Worm (Caenorhabditis elegans): ENCODE results near the gene F33D4.4.

Gene F33D4.4

DNA sequence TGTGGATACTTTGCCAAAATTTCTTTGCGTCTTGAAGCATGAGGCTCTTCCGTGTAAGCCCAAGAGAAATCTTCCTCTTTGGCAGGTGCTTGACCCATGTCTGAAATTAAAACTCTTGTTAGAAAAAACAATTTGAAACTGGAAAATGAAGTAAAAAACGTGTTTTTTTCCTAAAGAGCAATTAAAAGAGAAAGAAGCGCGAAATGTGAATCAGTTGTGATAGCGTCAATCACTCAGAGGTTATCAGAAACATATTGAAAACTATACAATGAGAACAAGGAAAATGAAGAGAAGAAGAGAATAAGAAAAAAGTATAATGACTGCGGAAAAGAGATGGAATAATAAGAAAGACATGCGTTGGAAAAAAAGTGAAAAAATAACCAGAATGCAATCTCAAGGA is at the start of gene F33D4.4:
Gene F33D4.4, minus strand, starts transcription at position 101 of the 400 bp plus-strand sequence.
- TF ChIP-seq klf-2 (GFP tag; conservative IDR thresholded peaks at IDR 0.05) (no peak), ref-1 (GFP tag; conservative IDR thresholded peaks at IDR 0.05) (no peak), cog-1 (tag; optimal IDR thresholded peaks at IDR 0.05) (no peak)

DNA sequence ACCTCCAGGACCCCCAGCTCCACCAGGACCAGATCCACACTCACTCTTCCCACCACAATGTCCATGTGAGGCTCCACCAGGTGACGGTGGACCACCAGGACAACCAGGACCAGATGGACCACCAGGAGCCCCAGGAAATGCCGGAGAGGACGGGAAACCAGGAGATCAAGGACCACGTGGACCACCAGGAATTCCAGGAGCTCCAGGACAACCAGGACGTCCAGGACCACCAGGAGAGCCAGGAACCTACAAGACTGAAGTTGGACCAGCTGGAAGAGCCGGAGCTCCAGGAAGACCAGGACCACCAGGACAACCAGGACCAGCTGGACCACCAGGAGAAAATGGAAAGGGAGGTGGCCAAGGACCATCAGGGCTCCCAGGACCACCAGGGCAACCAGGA is 47.4 kb upstream of the F33D4.4 start:
- TF ChIP-seq tab-1 (GFP tag; IDR thresholded peaks at IDR 0.05) (no peak), med-1 (GFP tag; optimal IDR thresholded peaks at IDR 0.05; ENCODE audit: insufficient read depth) (no peak)

DNA sequence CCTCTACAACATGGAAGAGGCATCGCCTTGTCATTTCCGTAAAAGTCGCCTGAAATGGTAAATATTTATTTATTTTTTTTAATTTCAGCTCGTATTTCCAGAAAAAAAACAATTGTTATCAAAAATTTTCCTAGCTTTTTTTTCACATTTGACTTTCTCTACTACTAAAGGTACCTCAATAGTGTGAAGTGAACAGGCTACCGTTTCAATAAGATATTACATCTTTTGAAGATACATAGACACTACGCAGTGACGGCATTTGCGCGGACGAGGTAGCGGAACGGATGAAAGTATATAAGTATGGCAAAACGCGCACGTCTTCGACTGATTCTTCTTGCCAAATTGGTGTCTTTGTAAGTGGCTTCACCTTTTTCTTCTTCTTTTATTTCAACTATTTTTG is 46.4 kb upstream of the F33D4.4 start, which contains the start of gene col-14:
Gene col-14, plus strand, starts transcription at position 301 of the 400 bp plus-strand sequence.
- TF ChIP-seq T22C8.4 (GFP tag; IDR thresholded peaks at IDR 0.05): no peak
- no peak for TF ChIP-seq cog-1 (tag; optimal IDR thresholded peaks at IDR 0.05)
- TF ChIP-seq ztf-23 (GFP tag; IDR thresholded peaks at IDR 0.05): no peak

DNA sequence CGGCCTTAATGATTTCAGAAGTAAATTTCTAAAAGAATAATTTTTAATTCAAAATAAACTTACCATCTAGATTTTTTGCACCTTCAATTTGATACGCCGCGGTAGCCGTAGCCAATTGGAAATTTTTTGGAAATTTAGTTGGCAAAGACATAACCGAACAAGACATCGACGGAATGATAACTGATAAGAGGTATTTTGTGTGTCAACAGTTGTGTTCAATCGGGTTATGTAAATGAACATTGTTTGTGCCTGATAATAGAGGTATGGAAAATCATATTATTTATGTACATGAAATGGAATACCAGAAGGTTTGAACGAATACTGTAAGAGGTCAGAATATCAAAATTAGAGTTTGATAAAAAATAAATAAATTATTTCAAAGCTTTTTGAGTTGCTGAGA is 41.1 kb upstream of the F33D4.4 start, which contains the start of gene klo-1:
Gene klo-1, minus strand, starts transcription at position 388 of the 400 bp plus-strand sequence.
- no peak for TF ChIP-seq ztf-29 (GFP tag; IDR thresholded peaks at IDR 0.05)
- no peak for TF ChIP-seq flt-1 (GFP tag; IDR thresholded peaks at IDR 0.05)
- no peak for TF ChIP-seq tab-1 (GFP tag; IDR thresholded peaks at IDR 0.05)
- no peak for TF ChIP-seq klf-2 (GFP tag; conservative IDR thresholded peaks at IDR 0.05)
- TF ChIP-seq med-1 (GFP tag; optimal IDR thresholded peaks at IDR 0.05; ENCODE audit: insufficient read depth): no peak
- TF ChIP-seq cog-1 (tag; optimal IDR thresholded peaks at IDR 0.05): no peak
- TF ChIP-seq ztf-23 (GFP tag; IDR thresholded peaks at IDR 0.05): no peak
- no peak for TF ChIP-seq ref-1 (GFP tag; conservative IDR thresholded peaks at IDR 0.05)
- no peak for TF ChIP-seq T22C8.4 (GFP tag; IDR thresholded peaks at IDR 0.05)

DNA sequence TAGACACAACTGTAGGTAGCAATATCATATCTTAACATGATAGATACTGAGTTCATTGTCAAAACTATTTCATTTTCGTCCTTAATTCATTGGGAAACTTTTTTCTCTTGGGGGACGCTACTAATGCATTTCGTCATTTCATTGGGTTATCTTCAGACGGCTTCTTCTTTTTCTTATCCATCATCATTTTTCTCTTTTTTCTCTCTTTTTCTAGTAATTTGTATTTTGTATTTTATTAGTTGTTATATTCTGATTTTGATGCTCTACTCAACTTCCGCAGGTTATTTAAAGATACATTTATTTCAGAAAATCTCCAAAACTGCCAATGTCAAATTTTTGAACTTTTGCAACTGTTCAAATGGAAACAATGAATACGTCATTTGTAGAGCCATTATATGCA is 36.8 kb upstream of the F33D4.4 start, which contains the start of gene npr-35:
Gene npr-35, plus strand, starts transcription at position 301 of the 400 bp plus-strand sequence.
- TF ChIP-seq tab-1 (GFP tag; IDR thresholded peaks at IDR 0.05) (no peak), cog-1 (tag; optimal IDR thresholded peaks at IDR 0.05) (no peak), ztf-29 (GFP tag; IDR thresholded peaks at IDR 0.05) (no peak), ref-1 (GFP tag; conservative IDR thresholded peaks at IDR 0.05) (no peak)

DNA sequence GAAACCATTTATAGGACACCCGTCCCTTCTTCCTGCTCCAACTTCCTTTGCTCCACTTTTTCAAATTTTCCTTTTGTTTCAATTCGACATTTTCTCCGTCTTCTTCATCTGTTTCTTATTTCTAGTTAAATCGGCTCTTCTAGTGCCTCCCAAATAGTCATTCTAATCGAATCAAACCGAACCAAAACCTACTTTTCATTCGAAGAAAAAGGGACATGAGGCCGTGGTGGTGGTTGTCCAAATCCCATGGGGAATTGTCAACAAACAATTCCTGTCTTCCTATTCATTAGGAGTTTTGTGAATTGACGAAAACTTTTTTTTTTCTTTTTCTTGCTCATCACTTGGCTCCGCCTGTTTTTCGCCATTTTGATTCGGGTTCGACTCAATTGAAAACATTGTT is 29.9 kb upstream of the F33D4.4 start:
- TF ChIP-seq T22C8.4 (GFP tag; IDR thresholded peaks at IDR 0.05): no peak
- TF ChIP-seq ztf-23 (GFP tag; IDR thresholded peaks at IDR 0.05): no peak
- TF ChIP-seq med-1 (GFP tag; optimal IDR thresholded peaks at IDR 0.05; ENCODE audit: insufficient read depth): no peak
- TF ChIP-seq tab-1 (GFP tag; IDR thresholded peaks at IDR 0.05): no peak
- TF ChIP-seq ztf-29 (GFP tag; IDR thresholded peaks at IDR 0.05): no peak
- TF ChIP-seq flt-1 (GFP tag; IDR thresholded peaks at IDR 0.05): no peak
- no peak for TF ChIP-seq ref-1 (GFP tag; conservative IDR thresholded peaks at IDR 0.05)
- no peak for TF ChIP-seq klf-2 (GFP tag; conservative IDR thresholded peaks at IDR 0.05)
- no peak for TF ChIP-seq cog-1 (tag; optimal IDR thresholded peaks at IDR 0.05)

DNA sequence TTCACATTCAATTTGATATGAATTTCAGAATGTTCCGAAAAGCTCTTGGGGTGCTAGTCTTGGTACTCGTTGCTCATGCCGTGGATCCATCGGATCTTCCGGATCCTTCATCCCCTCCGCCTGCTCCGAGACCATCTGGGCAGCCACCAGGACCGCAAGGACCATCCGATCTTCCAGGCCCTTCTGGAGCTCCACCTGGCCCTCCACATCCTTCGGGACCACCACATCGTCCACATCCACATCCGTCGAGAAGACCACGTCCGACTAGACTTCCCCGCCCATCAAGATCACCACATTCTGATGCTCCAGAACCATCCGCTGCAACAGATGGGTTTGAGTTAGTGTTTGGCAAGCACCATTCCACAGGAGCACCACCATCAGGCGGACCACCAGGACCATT is 27.9 kb upstream of the F33D4.4 start, which contains the start of gene clx-1:
Gene clx-1, plus strand, starts transcription at position 30 of the 400 bp plus-strand sequence.
- TF ChIP-seq tab-1 (GFP tag; IDR thresholded peaks at IDR 0.05) (no peak), cog-1 (tag; optimal IDR thresholded peaks at IDR 0.05) (no peak), T22C8.4 (GFP tag; IDR thresholded peaks at IDR 0.05) (no peak), med-1 (GFP tag; optimal IDR thresholded peaks at IDR 0.05; ENCODE audit: insufficient read depth) (no peak), flt-1 (GFP tag; IDR thresholded peaks at IDR 0.05) (no peak), ztf-23 (GFP tag; IDR thresholded peaks at IDR 0.05) (no peak), ztf-29 (GFP tag; IDR thresholded peaks at IDR 0.05) (no peak), klf-2 (GFP tag; conservative IDR thresholded peaks at IDR 0.05) (no peak), ref-1 (GFP tag; conservative IDR thresholded peaks at IDR 0.05) (no peak)

DNA sequence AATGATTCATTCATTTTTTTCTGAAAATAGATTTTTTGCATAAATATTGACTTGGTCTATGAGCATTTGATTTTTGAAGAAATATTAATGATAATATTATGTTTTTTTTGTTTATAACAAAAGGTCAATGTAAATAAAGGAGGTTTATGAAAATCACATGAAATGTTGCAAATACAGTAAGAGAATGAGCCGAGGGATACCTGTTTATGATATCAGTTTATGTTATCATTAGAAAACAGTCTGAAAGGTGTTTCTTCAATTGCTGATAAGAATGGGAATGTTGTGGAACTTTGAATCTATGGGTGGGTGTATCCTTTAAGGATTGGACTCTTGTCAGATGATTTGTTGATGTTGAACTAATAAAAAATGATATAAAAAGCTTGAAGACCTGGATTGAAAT is 27.5 kb upstream of the F33D4.4 start:
- no peak for TF ChIP-seq ztf-29 (GFP tag; IDR thresholded peaks at IDR 0.05)

DNA sequence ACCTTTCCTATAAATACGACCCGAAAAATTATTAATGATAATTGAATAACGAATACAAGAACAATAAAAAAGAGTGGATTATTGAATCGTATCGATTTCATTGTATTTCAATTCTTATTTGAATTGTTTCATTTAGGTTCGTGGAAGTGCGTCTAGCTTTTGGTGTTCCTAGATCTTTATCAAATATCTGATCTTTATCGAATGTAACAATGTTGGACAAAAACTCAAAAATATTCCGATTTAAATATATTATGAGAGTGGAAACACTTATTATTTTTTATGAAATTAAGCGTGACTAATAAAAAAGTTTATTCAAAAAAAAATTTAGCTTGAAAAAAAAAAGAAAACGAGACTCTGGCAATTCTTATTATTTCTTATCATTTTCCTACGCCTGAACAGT is 25.3 kb upstream of the F33D4.4 start, which contains the start of the genes C50F7.9 and C50F7.3:
Gene C50F7.9, minus strand, starts transcription at position 101 of the 400 bp plus-strand sequence.
Gene C50F7.3, plus strand, starts transcription at position 370 of the 400 bp plus-strand sequence.
- TF ChIP-seq flt-1 (GFP tag; IDR thresholded peaks at IDR 0.05): no peak
- no peak for TF ChIP-seq T22C8.4 (GFP tag; IDR thresholded peaks at IDR 0.05)
- no peak for TF ChIP-seq ztf-29 (GFP tag; IDR thresholded peaks at IDR 0.05)
- no peak for TF ChIP-seq klf-2 (GFP tag; conservative IDR thresholded peaks at IDR 0.05)
- TF ChIP-seq tab-1 (GFP tag; IDR thresholded peaks at IDR 0.05): no peak
- TF ChIP-seq med-1 (GFP tag; optimal IDR thresholded peaks at IDR 0.05; ENCODE audit: insufficient read depth): no peak
- no peak for TF ChIP-seq cog-1 (tag; optimal IDR thresholded peaks at IDR 0.05)
- TF ChIP-seq ref-1 (GFP tag; conservative IDR thresholded peaks at IDR 0.05): no peak
- no peak for TF ChIP-seq ztf-23 (GFP tag; IDR thresholded peaks at IDR 0.05)

DNA sequence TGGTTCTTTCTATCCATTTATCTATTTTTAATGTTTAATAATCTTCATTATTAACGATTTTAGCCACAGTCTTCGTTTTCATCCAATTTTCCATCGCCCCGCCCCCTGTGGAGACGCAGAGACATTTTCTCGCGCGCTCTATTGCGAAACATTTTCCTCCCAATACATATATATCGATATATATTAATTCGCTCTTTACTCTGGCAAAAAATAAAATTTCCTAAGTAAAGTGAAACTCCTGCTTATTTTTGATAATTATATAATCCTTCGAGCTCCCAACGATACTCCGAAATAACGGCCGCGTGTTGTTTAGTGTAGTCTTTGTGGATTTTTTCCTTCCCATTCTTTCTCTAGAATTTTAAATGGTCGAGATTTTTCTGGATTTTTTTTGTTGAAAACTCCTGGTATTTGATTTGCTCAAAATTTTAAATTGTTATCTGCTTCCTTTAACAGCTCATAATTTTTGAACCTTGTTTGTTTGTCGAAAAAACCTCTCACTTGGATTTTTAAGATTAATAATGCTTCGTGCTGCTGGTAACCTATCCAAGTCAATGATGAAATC is 21.8 kb upstream of the F33D4.4 start, which contains the start of gene sucg-1:
Gene sucg-1, plus strand, starts transcription at position 512 of the 562 bp plus-strand sequence.
- TF ChIP-seq tab-1 (GFP tag; IDR thresholded peaks at IDR 0.05) (no peak), med-1 (GFP tag; optimal IDR thresholded peaks at IDR 0.05; ENCODE audit: insufficient read depth) (no peak), ref-1 (GFP tag; conservative IDR thresholded peaks at IDR 0.05) (no peak), flt-1 (GFP tag; IDR thresholded peaks at IDR 0.05) (no peak), ztf-29 (GFP tag; IDR thresholded peaks at IDR 0.05) (no peak), T22C8.4 (GFP tag; IDR thresholded peaks at IDR 0.05) (no peak), cog-1 (tag; optimal IDR thresholded peaks at IDR 0.05) (no peak), ztf-23 (GFP tag; IDR thresholded peaks at IDR 0.05) (no peak), klf-2 (GFP tag; conservative IDR thresholded peaks at IDR 0.05) (no peak)

DNA sequence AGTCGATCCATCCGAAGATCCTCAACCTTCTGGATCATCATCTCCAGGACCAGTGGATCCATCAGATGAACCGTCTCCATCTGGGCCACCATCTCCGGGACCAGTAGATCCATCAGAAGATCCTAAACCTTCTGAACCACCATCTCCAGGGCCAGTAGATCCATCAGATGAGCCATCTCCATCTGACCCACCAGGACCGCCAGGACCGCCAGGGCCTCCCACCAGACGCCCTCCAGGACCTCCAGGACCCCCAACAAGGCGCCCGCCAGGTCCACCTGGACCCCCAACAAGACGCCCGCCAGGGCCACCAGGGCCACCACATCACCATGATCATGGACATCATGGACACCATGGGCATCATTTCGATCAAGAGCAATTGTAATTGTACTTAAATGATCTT is 20.6 kb upstream of the F33D4.4 start:
- TF ChIP-seq ztf-23 (GFP tag; IDR thresholded peaks at IDR 0.05) (no peak), klf-2 (GFP tag; conservative IDR thresholded peaks at IDR 0.05) (no peak)
